Worm (Caenorhabditis elegans) whole organism, L3 larva: ENCODE results near the gene dct-1.

Source experiments
- R02D3.7 ChIP-seq: fragments of 150-350 bp; optimal IDR thresholded peaks from 2 replicates; lab custom pipeline; 2014; ENCODE audit warnings: missing biosample characterization, missing genetic modification characterization
- ZK546.5 ChIP-seq: sonication (generic microtip); optimal IDR thresholded peaks from 2 replicates; lab custom pipeline; 2017; ENCODE audit warnings: missing biosample characterization, missing genetic modification characterization
- aly-2 ChIP-seq: fragments of 150-350 bp; optimal IDR thresholded peaks from 2 replicates; lab custom pipeline; 2014; ENCODE audit warnings: missing biosample characterization, missing genetic modification characterization
- ama-1 ChIP-seq: fragments of 150-350 bp; optimal IDR thresholded peaks from 2 replicates; lab custom pipeline; 2018
- ceh-16 ChIP-seq: sonication (generic microtip); optimal IDR thresholded peaks from 2 replicates; lab custom pipeline; 2017; ENCODE audit warnings: missing biosample characterization, missing genetic modification characterization
- ceh-28 ChIP-seq: fragments of 150-350 bp; optimal IDR thresholded peaks from 2 replicates; lab custom pipeline; 2014; ENCODE audit warnings: missing biosample characterization, missing genetic modification reagents, missing genetic modification characterization
- ceh-82 ChIP-seq: fragments of 150-350 bp; optimal IDR thresholded peaks from 2 replicates; lab custom pipeline; 2014; ENCODE audit warnings: missing biosample characterization, missing genetic modification characterization
- ceh-9 ChIP-seq: sonication (generic microtip); optimal IDR thresholded peaks from 2 replicates; lab custom pipeline; 2018; ENCODE audit warnings: missing biosample characterization, missing genetic modification characterization
- daf-12 ChIP-seq: fragments of 150-350 bp; optimal IDR thresholded peaks from 2 replicates; lab custom pipeline; 2014; ENCODE audit warnings: missing biosample characterization, missing genetic modification reagents, missing genetic modification characterization
- egl-27 ChIP-seq: sonication (generic microtip); optimal IDR thresholded peaks from 4 replicates; lab custom pipeline; 2017; ENCODE audit warnings: missing biosample characterization, missing genetic modification reagents, missing genetic modification characterization
- egl-5 ChIP-seq: fragments of 150-350 bp; optimal IDR thresholded peaks from 2 replicates; lab custom pipeline; 2017; ENCODE audit warnings: missing biosample characterization, missing genetic modification reagents, missing genetic modification characterization, inconsistent platforms
- elt-1 ChIP-seq: fragments of 150-350 bp; optimal IDR thresholded peaks from 2 replicates; lab custom pipeline; 2014; ENCODE audit warnings: missing biosample characterization, missing genetic modification characterization
- elt-2 ChIP-seq: sonication (generic microtip); optimal IDR thresholded peaks from 2 replicates; lab custom pipeline; 2016; ENCODE audit warnings: missing genetic modification reagents, mild to moderate bottlenecking, missing genetic modification characterization, missing compliant biosample characterization
- elt-3 ChIP-seq, 3 experiments: fragments of 150-350 bp in 1 of 3; sonication (generic microtip) in 2 of 3; optimal IDR thresholded peaks; 2 replicates in 2 of 3; 4 replicates in 1 of 3; lab custom pipeline; 2014 to 2017; ENCODE audit warnings: missing biosample characterization in 3 of 3, missing genetic modification characterization in 3 of 3
- eor-1 ChIP-seq, 2 experiments: fragments of 150-350 bp; optimal IDR thresholded peaks; 2 replicates each; lab custom pipeline; 2014 to 2018; ENCODE audit warnings: missing biosample characterization in 2 of 2, missing genetic modification characterization in 2 of 2
- fkh-10 ChIP-seq: sonication (generic microtip); optimal IDR thresholded peaks from 2 replicates; lab custom pipeline; 2017; ENCODE audit warnings: missing biosample characterization, missing genetic modification reagents, missing genetic modification characterization
- fkh-2 ChIP-seq: fragments of 150-350 bp; optimal IDR thresholded peaks from 2 replicates; lab custom pipeline; 2014; ENCODE audit warnings: missing biosample characterization, missing genetic modification reagents, missing genetic modification characterization
- fos-1 ChIP-seq: fragments of 150-350 bp; optimal IDR thresholded peaks from 2 replicates; lab custom pipeline; 2014; ENCODE audit warnings: missing biosample characterization, missing genetic modification characterization
- hmg-11 ChIP-seq: sonication (generic microtip); optimal IDR thresholded peaks from 2 replicates; lab custom pipeline; 2016; ENCODE audit warnings: missing genetic modification characterization, missing compliant biosample characterization
- jun-1 ChIP-seq: fragments of 150-350 bp; optimal IDR thresholded peaks from 2 replicates; lab custom pipeline; 2014; ENCODE audit warnings: missing biosample characterization, missing genetic modification reagents, missing genetic modification characterization
- lin-15B ChIP-seq: fragments of 150-350 bp; optimal IDR thresholded peaks from 2 replicates; lab custom pipeline; 2014; ENCODE audit warnings: missing biosample characterization, missing genetic modification characterization
- lin-39 ChIP-seq: fragments of 150-350 bp; optimal IDR thresholded peaks from 2 replicates; lab custom pipeline; 2018; ENCODE audit warnings: missing biosample characterization, missing genetic modification reagents, missing genetic modification characterization
- lsy-12 ChIP-seq: sonication (generic microtip); optimal IDR thresholded peaks from 2 replicates; lab custom pipeline; 2016; ENCODE audit warnings: mild to moderate bottlenecking, missing genetic modification characterization, missing compliant biosample characterization
- mdl-1 ChIP-seq: fragments of 150-350 bp; optimal IDR thresholded peaks from 2 replicates; lab custom pipeline; 2014; ENCODE audit warnings: missing biosample characterization, missing genetic modification characterization
- mml-1 ChIP-seq: fragments of 150-350 bp; sonication (generic microtip); optimal IDR thresholded peaks from 3 replicates; lab custom pipeline; 2014; ENCODE audit warnings: missing biosample characterization, missing genetic modification characterization
- nhr-12 ChIP-seq: fragments of 150-350 bp; optimal IDR thresholded peaks from 2 replicates; lab custom pipeline; 2014; ENCODE audit warnings: missing biosample characterization, missing genetic modification characterization
- nhr-23 ChIP-seq: fragments of 150-350 bp; optimal IDR thresholded peaks from 2 replicates; lab custom pipeline; 2014; ENCODE audit warnings: missing biosample characterization, missing genetic modification reagents, missing genetic modification characterization
- nhr-237 ChIP-seq: fragments of 150-350 bp; optimal IDR thresholded peaks from 2 replicates; lab custom pipeline; 2014; ENCODE audit warnings: missing biosample characterization, missing genetic modification characterization
- nhr-25 ChIP-seq: sonication (generic microtip); optimal IDR thresholded peaks from 2 replicates; lab custom pipeline; 2017; ENCODE audit warnings: missing biosample characterization, missing genetic modification characterization
- nhr-43 ChIP-seq: sonication (generic microtip); optimal IDR thresholded peaks from 2 replicates; lab custom pipeline; 2016; ENCODE audit warnings: mild to moderate bottlenecking, missing genetic modification characterization, missing compliant biosample characterization; ENCODE audit not compliant: poor library complexity, severe bottlenecking
- nhr-67 ChIP-seq: fragments of 150-350 bp; optimal IDR thresholded peaks from 2 replicates; lab custom pipeline; 2014; ENCODE audit warnings: missing biosample characterization, missing genetic modification characterization
- nhr-76 ChIP-seq: fragments of 150-350 bp; sonication (generic microtip); optimal IDR thresholded peaks from 5 replicates; lab custom pipeline; 2014; ENCODE audit warnings: missing biosample characterization, missing genetic modification characterization
- nhr-77 ChIP-seq: fragments of 150-350 bp; optimal IDR thresholded peaks from 2 replicates; lab custom pipeline; 2014; ENCODE audit warnings: missing biosample characterization, missing genetic modification characterization
- pha-4 ChIP-seq: fragments of 150-350 bp; optimal IDR thresholded peaks from 2 replicates; lab custom pipeline; 2014; ENCODE audit warnings: missing biosample characterization, missing genetic modification reagents, missing genetic modification characterization
- pqm-1 ChIP-seq: fragments of 150-350 bp; optimal IDR thresholded peaks from 2 replicates; lab custom pipeline; 2017; ENCODE audit warnings: missing biosample characterization, missing genetic modification characterization, inconsistent platforms
- sea-2 ChIP-seq: fragments of 150-350 bp; sonication (generic microtip); optimal IDR thresholded peaks from 4 replicates; lab custom pipeline; 2014; ENCODE audit warnings: missing biosample characterization, missing genetic modification reagents, missing genetic modification characterization
- skn-1 ChIP-seq: fragments of 150-350 bp; optimal IDR thresholded peaks from 2 replicates; lab custom pipeline; 2014; ENCODE audit warnings: missing biosample characterization, missing genetic modification characterization
- snpc-4 ChIP-seq: fragments of 150-350 bp; optimal IDR thresholded peaks from 2 replicates; lab custom pipeline; 2014; ENCODE audit warnings: missing biosample characterization, missing genetic modification characterization
- tbx-2 ChIP-seq: sonication (generic microtip); optimal IDR thresholded peaks from 2 replicates; lab custom pipeline; 2016; ENCODE audit warnings: mild to moderate bottlenecking, missing genetic modification characterization, missing compliant biosample characterization
- unc-39 ChIP-seq: sonication (generic microtip); optimal IDR thresholded peaks from 4 replicates; lab custom pipeline; 2017; ENCODE audit warnings: missing biosample characterization, missing genetic modification characterization
- unc-62 ChIP-seq: fragments of 150-350 bp; sonication (generic microtip); optimal IDR thresholded peaks from 4 replicates; lab custom pipeline; 2014; ENCODE audit warnings: missing biosample characterization, missing genetic modification reagents, missing genetic modification characterization
- zag-1 ChIP-seq: fragments of 150-350 bp; optimal IDR thresholded peaks from 2 replicates; lab custom pipeline; 2014; ENCODE audit warnings: missing biosample characterization, missing genetic modification characterization
- ztf-11 ChIP-seq: fragments of 150-350 bp; optimal IDR thresholded peaks from 2 replicates; lab custom pipeline; 2014; ENCODE audit warnings: missing biosample characterization, missing genetic modification characterization
- ztf-4 ChIP-seq: fragments of 150-350 bp; optimal IDR thresholded peaks from 2 replicates; lab custom pipeline; 2014; ENCODE audit warnings: missing biosample characterization, missing genetic modification characterization

dct-1 gene

ce11 chrX:7952226-7953062, 1.7 kb upstream of the dct-1 start:
- no peak for TF ChIP-seq sea-2 (GFP tag; lab: Kevin White, UChicago)
- TF ChIP-seq ceh-16 (tag; lab: Kevin White, UChicago) = no peak
- no peak for TF ChIP-seq lin-15B (tag; lab: Kevin White, UChicago)
- peak; percentile 74 for TF ChIP-seq elt-1
- TF ChIP-seq egl-27 (tag; lab: Kevin White, UChicago) = no peak
- no peak for TF ChIP-seq daf-12 (tag; lab: Kevin White, UChicago)
- TF ChIP-seq fkh-10 (GFP tag; lab: Kevin White, UChicago) = no peak
- TF ChIP-seq ceh-28 (tag; lab: Kevin White, UChicago) = no peak
- no peak for TF ChIP-seq eor-1 (tag; optimal IDR thresholded peaks at IDR 0.05; lab: Kevin White, UChicago)
- peak; percentile 21 for TF ChIP-seq ztf-4 (tag; lab: Kevin White, UChicago)
- no peak for TF ChIP-seq ZK546.5
- no peak for TF ChIP-seq ceh-82 (tag; lab: Kevin White, UChicago)
- TF ChIP-seq nhr-237 (tag; lab: Kevin White, UChicago) = no peak
- TF ChIP-seq skn-1 (tag; lab: Kevin White, UChicago) = no peak
- TF ChIP-seq snpc-4 = no peak
- peak; percentile 63 for TF ChIP-seq nhr-23 (tag; lab: Kevin White, UChicago)
- TF ChIP-seq nhr-67 (tag; lab: Kevin White, UChicago) = no peak
- peak; percentile 35 for TF ChIP-seq nhr-25 (tag; lab: Kevin White, UChicago)
- TF ChIP-seq ceh-9 = no peak
- no peak for TF ChIP-seq fos-1
- TF ChIP-seq elt-2 (tag; lab: Kevin White, UChicago) = peak; percentile 86
- TF ChIP-seq fkh-2 (tag; lab: Kevin White, UChicago) = no peak
- no peak for TF ChIP-seq nhr-76 (tag; lab: Kevin White, UChicago)
- TF ChIP-seq tbx-2 = no peak
- TF ChIP-seq mml-1 = no peak
- TF ChIP-seq pqm-1 = peak; percentile 53
- no peak for TF ChIP-seq lin-39 (tag; lab: Kevin White, UChicago)
- no peak for TF ChIP-seq R02D3.7
- TF ChIP-seq egl-5 = no peak
- peak; percentile 55 for TF ChIP-seq nhr-43 (tag; lab: Kevin White, UChicago)
- TF ChIP-seq unc-39 (tag; lab: Kevin White, UChicago) = no peak
- TF ChIP-seq elt-3 (tag; optimal IDR thresholded peaks at IDR 0.05; lab: Kevin White, UChicago) = no peak
- no peak for TF ChIP-seq nhr-77
- TF ChIP-seq unc-62 (GFP tag; lab: Kevin White, UChicago) = no peak
- no peak for TF ChIP-seq hmg-11 (tag; lab: Kevin White, UChicago)
- no peak for TF ChIP-seq zag-1
- TF ChIP-seq jun-1 (tag; lab: Kevin White, UChicago) = peak; percentile 27
- no peak for TF ChIP-seq ama-1
- peak; percentile 77 for TF ChIP-seq pha-4 (tag; lab: Kevin White, UChicago)
- TF ChIP-seq ztf-11 (tag; lab: Kevin White, UChicago) = no peak
- TF ChIP-seq, all 47 proteins: peak for 9

DNA sequence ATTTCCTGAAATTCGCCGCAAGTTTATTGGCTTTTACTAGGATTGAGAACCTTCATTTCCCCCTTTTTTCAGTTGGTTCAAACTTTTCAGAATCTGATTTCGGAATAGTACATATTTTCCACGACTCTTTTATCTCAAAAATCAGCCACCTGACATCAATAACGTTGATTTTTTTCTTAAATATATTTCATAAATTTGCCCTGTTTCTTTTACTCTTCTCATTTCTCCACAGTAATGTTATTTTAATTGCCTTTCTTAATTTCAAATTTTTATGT, 1.2 kb upstream of the dct-1 start:
- TF ChIP-seq ceh-28 (tag; lab: Kevin White, UChicago) (no peak), nhr-23 (tag; lab: Kevin White, UChicago) (no peak), ceh-9 (no peak), ceh-16 (tag; lab: Kevin White, UChicago) (no peak), pha-4 (tag; lab: Kevin White, UChicago) (no peak), sea-2 (GFP tag; lab: Kevin White, UChicago) (no peak), skn-1 (tag; lab: Kevin White, UChicago) (no peak), fkh-2 (tag; lab: Kevin White, UChicago) (no peak), mdl-1 (no peak), elt-2 (tag; lab: Kevin White, UChicago) (no peak), aly-2 (tag; lab: Kevin White, UChicago) (no peak), ama-1 (no peak), nhr-12 (tag; lab: Kevin White, UChicago) (no peak), ceh-82 (tag; lab: Kevin White, UChicago) (no peak), lsy-12 (tag; lab: Kevin White, UChicago) (no peak), nhr-67 (tag; lab: Kevin White, UChicago) (no peak)
